Fruit fly (Drosophila melanogaster): ENCODE data around the gene COX7AL2.
A peak's percentile ranks its signal among the peaks of the same experiment; 100 is the strongest.

dm6 chr2L:2184659-2185058, 13.1 kb downstream of the COX7AL2 start:
- peak; percentile 11; the same call in 1 of the 2 replicates for TF ChIP-seq CG12605 (GFP tag; IDR thresholded peaks at IDR 0.05)
- peak; percentile 29 for TF ChIP-seq CG17806 (tag; optimal IDR thresholded peaks at IDR 0.05)
- TF ChIP-seq CG9948 (tag; optimal IDR thresholded peaks at IDR 0.05), result peak; percentile 21
- no peak for TF ChIP-seq EcR (GFP tag; optimal IDR thresholded peaks at IDR 0.05)
- TF ChIP-seq CG10348 (GFP tag; IDR thresholded peaks at IDR 0.05), result no peak
- peak; percentile 37; the same call in 1 of the 2 replicates for TF ChIP-seq Ets98B (GFP tag; IDR thresholded peaks at IDR 0.05)
- TF ChIP-seq Snoo (tag; optimal IDR thresholded peaks at IDR 0.05), result peak; percentile 22

All from whole organism, pupa.